Worm (Caenorhabditis elegans): ENCODE measurements around the gene sru-36.

DNA sequence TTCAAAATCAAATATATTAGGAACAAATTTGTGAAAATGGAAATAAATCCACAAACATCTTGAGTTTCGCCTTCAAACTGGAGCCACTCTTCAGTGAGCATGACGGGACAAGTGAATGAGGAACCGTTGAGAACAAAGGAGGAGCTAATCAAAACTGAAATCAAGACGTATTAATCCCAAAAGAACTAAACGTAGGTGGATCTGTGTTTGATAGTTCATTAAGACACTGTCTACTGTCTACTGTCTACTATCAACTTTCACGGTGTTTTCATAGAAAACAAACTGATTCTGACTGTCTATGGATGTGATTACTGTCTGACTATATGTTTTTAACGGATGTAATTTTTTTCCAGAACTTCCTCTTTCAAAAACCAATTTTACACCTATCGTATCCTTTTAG is 19.8 kb upstream of the sru-36 start, which contains the start of gene str-193:
- TF ChIP-seq him-1 (tag; optimal IDR thresholded peaks at IDR 0.05) (no peak), W03F9.2 (tag; optimal IDR thresholded peaks at IDR 0.05) (no peak)

All from whole organism, L4/young adult.